Worm (Caenorhabditis elegans) whole organism, L2 larva: ENCODE measurements around the gene F19B2.7.
A peak's percentile ranks its signal among the peaks of the same experiment; 100 is the strongest.

ENCODE experiments used
- F13H6.1 ChIP-seq: sonication (generic microtip); optimal IDR thresholded peaks from 2 replicates; lab custom pipeline; 2016; ENCODE audit warnings: missing genetic modification characterization, missing compliant biosample characterization
- R02D3.7 ChIP-seq: fragments of 150-350 bp; optimal IDR thresholded peaks from 2 replicates; lab custom pipeline; 2014; ENCODE audit warnings: missing biosample characterization, missing genetic modification characterization
- Y55F3AM.14 ChIP-seq: fragments of 200-800 bp; sonication (Bioruptor generic); optimal IDR thresholded peaks from 2 replicates; lab custom pipeline; 2018; ENCODE audit warnings: mild to moderate bottlenecking, missing genetic modification characterization, missing compliant biosample characterization
- ZK546.5 ChIP-seq: sonication (generic microtip); optimal IDR thresholded peaks from 2 replicates; lab custom pipeline; 2017; ENCODE audit warnings: missing biosample characterization, missing genetic modification characterization
- alr-1 ChIP-seq: fragments of 150-350 bp; optimal IDR thresholded peaks from 2 replicates; lab custom pipeline; 2014; ENCODE audit warnings: missing biosample characterization, missing genetic modification characterization
- aly-2 ChIP-seq: fragments of 150-350 bp; optimal IDR thresholded peaks from 2 replicates; lab custom pipeline; 2014; ENCODE audit warnings: missing biosample characterization, missing genetic modification characterization
- ama-1 ChIP-seq: fragments of 150-350 bp; optimal IDR thresholded peaks from 2 replicates; lab custom pipeline; 2018; ENCODE audit warnings: inconsistent platforms
- blmp-1 ChIP-seq: sonication (generic microtip); optimal IDR thresholded peaks from 2 replicates; lab custom pipeline; 2017; ENCODE audit warnings: missing genetic modification characterization, mild to moderate bottlenecking, missing compliant biosample characterization, antibody characterized with exemption, moderate library complexity; ENCODE audit not compliant: insufficient read depth
- ceh-16 ChIP-seq: fragments of 150-350 bp; optimal IDR thresholded peaks from 2 replicates; lab custom pipeline; 2014; ENCODE audit warnings: missing biosample characterization, missing genetic modification characterization
- ceh-82 ChIP-seq: fragments of 150-350 bp; optimal IDR thresholded peaks from 2 replicates; lab custom pipeline; 2014; ENCODE audit warnings: missing biosample characterization, missing genetic modification characterization
- dmd-4 ChIP-seq: sonication (generic microtip); optimal IDR thresholded peaks from 2 replicates; lab custom pipeline; 2017; ENCODE audit warnings: missing biosample characterization, missing genetic modification characterization
- egl-27 ChIP-seq: sonication (generic microtip); optimal IDR thresholded peaks from 3 replicates; lab custom pipeline; 2017; ENCODE audit warnings: missing biosample characterization, missing genetic modification reagents, missing genetic modification characterization
- elt-3 ChIP-seq: sonication (generic microtip); optimal IDR thresholded peaks from 2 replicates; lab custom pipeline; 2017; ENCODE audit warnings: missing biosample characterization, missing genetic modification characterization
- fos-1 ChIP-seq: fragments of 150-350 bp; optimal IDR thresholded peaks from 2 replicates; lab custom pipeline; 2014; ENCODE audit warnings: missing biosample characterization, missing genetic modification characterization
- gmeb-1 ChIP-seq: fragments of 150-350 bp; optimal IDR thresholded peaks from 2 replicates; lab custom pipeline; 2014; ENCODE audit warnings: missing biosample characterization, missing genetic modification characterization
- lin-11 ChIP-seq: fragments of 150-350 bp; sonication (generic microtip); optimal IDR thresholded peaks from 2 replicates; lab custom pipeline; 2014; ENCODE audit warnings: missing biosample characterization, missing genetic modification characterization, inconsistent platforms, mixed read lengths
- lin-13 ChIP-seq: fragments of 150-350 bp; optimal IDR thresholded peaks from 2 replicates; lab custom pipeline; 2014; ENCODE audit warnings: missing biosample characterization, missing genetic modification reagents, missing genetic modification characterization
- lin-39 ChIP-seq: fragments of 150-350 bp; optimal IDR thresholded peaks from 2 replicates; lab custom pipeline; 2014; ENCODE audit warnings: missing biosample characterization, missing genetic modification reagents, missing genetic modification characterization
- mab-5 ChIP-seq: fragments of 150-350 bp; optimal IDR thresholded peaks from 2 replicates; lab custom pipeline; 2014; ENCODE audit warnings: missing biosample characterization, missing genetic modification characterization
- mbf-1 ChIP-seq: sonication (generic microtip); optimal IDR thresholded peaks from 2 replicates; lab custom pipeline; 2017; ENCODE audit warnings: missing biosample characterization, missing genetic modification characterization
- mdl-1 ChIP-seq, 2 experiments: fragments of 150-350 bp in 1 of 2; sonication (generic microtip) in 1 of 2; optimal IDR thresholded peaks; 2 replicates each; lab custom pipeline; 2017; ENCODE audit warnings: missing biosample characterization in 2 of 2, missing genetic modification characterization in 2 of 2
- nhr-10 ChIP-seq: sonication (generic microtip); optimal IDR thresholded peaks from 2 replicates; lab custom pipeline; 2017; ENCODE audit warnings: missing biosample characterization, missing genetic modification characterization
- nhr-12 ChIP-seq: fragments of 150-350 bp; optimal IDR thresholded peaks from 2 replicates; lab custom pipeline; 2014; ENCODE audit warnings: missing biosample characterization, missing genetic modification characterization
- nhr-21 ChIP-seq: fragments of 150-350 bp; optimal IDR thresholded peaks from 2 replicates; lab custom pipeline; 2014; ENCODE audit warnings: missing biosample characterization, missing genetic modification characterization
- nhr-237 ChIP-seq: fragments of 150-350 bp; optimal IDR thresholded peaks from 2 replicates; lab custom pipeline; 2014; ENCODE audit warnings: missing biosample characterization, missing genetic modification characterization
- nhr-25 ChIP-seq: fragments of 150-350 bp; sonication (generic microtip); optimal IDR thresholded peaks from 3 replicates; lab custom pipeline; 2014; ENCODE audit warnings: missing biosample characterization, missing genetic modification characterization
- nhr-77 ChIP-seq: fragments of 150-350 bp; optimal IDR thresholded peaks from 2 replicates; lab custom pipeline; 2014; ENCODE audit warnings: missing biosample characterization, missing genetic modification characterization
- peb-1 ChIP-seq: fragments of 150-350 bp; optimal IDR thresholded peaks from 2 replicates; lab custom pipeline; 2014; ENCODE audit warnings: missing biosample characterization, missing genetic modification characterization
- sem-4 ChIP-seq: fragments of 150-350 bp; optimal IDR thresholded peaks from 2 replicates; lab custom pipeline; 2014; ENCODE audit warnings: missing biosample characterization, missing genetic modification reagents, missing genetic modification characterization
- skn-1 ChIP-seq: sonication (generic microtip); optimal IDR thresholded peaks from 2 replicates; lab custom pipeline; 2017; ENCODE audit warnings: missing biosample characterization, missing genetic modification characterization
- sma-9 ChIP-seq, 2 experiments: fragments of 150-350 bp in 1 of 2; sonication (generic microtip) in 1 of 2; optimal IDR thresholded peaks; 2 replicates each; lab custom pipeline; 2014 to 2016; ENCODE audit warnings: missing genetic modification characterization in 2 of 2, mild to moderate bottlenecking in 1 of 2, missing biosample characterization in 1 of 2, missing compliant biosample characterization in 1 of 2, missing genetic modification reagents in 1 of 2, moderate library complexity in 1 of 2
- unc-39 ChIP-seq: fragments of 150-350 bp; optimal IDR thresholded peaks from 2 replicates; lab custom pipeline; 2014; ENCODE audit warnings: missing biosample characterization, missing genetic modification characterization
- ztf-1 ChIP-seq: fragments of 200-800 bp; sonication (Bioruptor generic); conservative IDR thresholded peaks from 2 replicates; pipeline ENCODE4 v1.3.6; 2022; ENCODE audit warnings: missing genetic modification characterization, missing compliant biosample characterization
- ztf-11 ChIP-seq: sonication (generic microtip); optimal IDR thresholded peaks from 2 replicates; lab custom pipeline; 2017; ENCODE audit warnings: missing biosample characterization, missing genetic modification characterization
- ztf-4 ChIP-seq: fragments of 150-350 bp; optimal IDR thresholded peaks from 2 replicates; lab custom pipeline; 2014; ENCODE audit warnings: missing biosample characterization, missing genetic modification characterization

Gene F19B2.7

ce11 chrV:20138407-20139044 lies 13.0 kb upstream of the F19B2.7 start, which contains the start of gene Y113G7A.14:
Y113G7A.14 (minus strand) TSS chrV:20138457.
- TF ChIP-seq dmd-4 (tag; lab: Kevin White, UChicago): no peak
- no peak for TF ChIP-seq egl-27 (tag; lab: Kevin White, UChicago)
- no peak for TF ChIP-seq blmp-1 (tag; lab: Kevin White, UChicago)
- TF ChIP-seq alr-1: no peak
- TF ChIP-seq ZK546.5 (tag; lab: Kevin White, UChicago): no peak
- TF ChIP-seq fos-1: no peak
- TF ChIP-seq sem-4 (tag; lab: Kevin White, UChicago): no peak
- no peak for TF ChIP-seq ztf-4 (tag; lab: Kevin White, UChicago)
- no peak for TF ChIP-seq ama-1 (lab: Kevin White, UChicago)
- no peak for TF ChIP-seq aly-2 (tag; lab: Kevin White, UChicago)
- no peak for TF ChIP-seq unc-39 (tag; lab: Kevin White, UChicago)
- TF ChIP-seq ztf-11 (tag; lab: Kevin White, UChicago): no peak
- TF ChIP-seq nhr-12 (tag; lab: Kevin White, UChicago): no peak
- TF ChIP-seq Y55F3AM.14: no peak
- no peak for TF ChIP-seq ztf-1 (GFP tag; lab: Robert Waterston, UW)
- TF ChIP-seq sma-9 (GFP tag; optimal IDR thresholded peaks at IDR 0.05; lab: Kevin White, UChicago): no peak
- TF ChIP-seq sma-9 (tag; optimal IDR thresholded peaks at IDR 0.05; lab: Kevin White, UChicago): no peak

DNA sequence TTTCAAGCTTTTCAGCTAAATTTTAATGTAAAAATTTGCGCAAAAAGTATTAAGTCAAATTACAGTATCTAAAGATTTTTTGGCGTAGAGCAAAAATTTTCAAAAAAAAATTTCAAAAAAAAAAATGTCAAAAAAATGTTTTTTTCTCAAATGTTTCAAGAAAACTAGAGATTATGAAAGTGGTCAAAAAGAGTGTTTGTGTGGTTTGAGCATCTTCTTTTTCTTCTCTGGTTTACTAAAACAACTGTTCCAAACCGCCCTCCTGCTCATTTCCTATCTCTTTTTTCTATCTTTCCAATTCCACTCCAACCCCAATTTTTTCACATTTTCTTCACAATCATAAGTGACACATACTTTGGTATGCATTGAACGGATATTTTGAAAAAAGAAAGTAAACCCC lies 9.2 kb upstream of the F19B2.7 start, which contains the start of gene Y113G7A.12:
TSS of gene Y113G7A.12 (plus strand) at position 301 of the 400 bp plus-strand sequence.
- TF ChIP-seq mdl-1 (tag; optimal IDR thresholded peaks at IDR 0.05; lab: Kevin White, UChicago) (no peak), mab-5 (tag; lab: Kevin White, UChicago) (no peak), lin-11 (tag; lab: Kevin White, UChicago) (no peak), nhr-21 (tag; lab: Kevin White, UChicago) (no peak), nhr-12 (tag; lab: Kevin White, UChicago) (no peak), egl-27 (tag; lab: Kevin White, UChicago) (no peak)

DNA sequence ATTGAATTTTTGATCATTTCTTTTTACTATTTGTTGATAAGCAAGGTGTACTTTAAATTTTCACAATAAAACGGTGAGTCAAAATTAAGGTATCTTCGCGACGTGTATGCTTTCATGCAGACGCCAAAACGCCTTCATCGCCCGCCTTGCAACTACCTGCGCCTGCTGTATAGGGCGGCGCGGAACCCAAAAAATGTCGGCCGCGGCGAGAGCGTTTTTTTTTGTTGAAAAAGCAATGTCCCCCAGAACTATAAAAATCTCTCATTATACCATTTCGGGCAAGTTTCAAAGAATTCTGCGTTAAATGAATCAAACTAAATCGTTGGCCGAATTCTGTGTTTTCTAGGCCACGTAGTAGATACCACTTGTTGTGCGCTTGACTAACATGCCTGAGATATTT lies 7.8 kb upstream of the F19B2.7 start:
- TF ChIP-seq mbf-1 (no peak), nhr-12 (tag; lab: Kevin White, UChicago) (no peak), nhr-21 (tag; lab: Kevin White, UChicago) (no peak), F13H6.1 (tag; lab: Kevin White, UChicago) (no peak), ztf-11 (tag; lab: Kevin White, UChicago) (no peak), ama-1 (lab: Kevin White, UChicago) (no peak), mdl-1 (tag; optimal IDR thresholded peaks at IDR 0.05; lab: Kevin White, UChicago) (no peak), nhr-77 (tag; lab: Kevin White, UChicago) (no peak), lin-11 (tag; lab: Kevin White, UChicago) (no peak), elt-3 (tag; lab: Kevin White, UChicago) (no peak), mab-5 (tag; lab: Kevin White, UChicago) (no peak), aly-2 (tag; lab: Kevin White, UChicago) (no peak), peb-1 (tag; lab: Kevin White, UChicago) (no peak), ceh-16 (no peak), sem-4 (tag; lab: Kevin White, UChicago) (no peak), unc-39 (tag; lab: Kevin White, UChicago) (no peak), skn-1 (tag; lab: Kevin White, UChicago) (no peak), dmd-4 (tag; lab: Kevin White, UChicago) (no peak), R02D3.7 (no peak)

DNA sequence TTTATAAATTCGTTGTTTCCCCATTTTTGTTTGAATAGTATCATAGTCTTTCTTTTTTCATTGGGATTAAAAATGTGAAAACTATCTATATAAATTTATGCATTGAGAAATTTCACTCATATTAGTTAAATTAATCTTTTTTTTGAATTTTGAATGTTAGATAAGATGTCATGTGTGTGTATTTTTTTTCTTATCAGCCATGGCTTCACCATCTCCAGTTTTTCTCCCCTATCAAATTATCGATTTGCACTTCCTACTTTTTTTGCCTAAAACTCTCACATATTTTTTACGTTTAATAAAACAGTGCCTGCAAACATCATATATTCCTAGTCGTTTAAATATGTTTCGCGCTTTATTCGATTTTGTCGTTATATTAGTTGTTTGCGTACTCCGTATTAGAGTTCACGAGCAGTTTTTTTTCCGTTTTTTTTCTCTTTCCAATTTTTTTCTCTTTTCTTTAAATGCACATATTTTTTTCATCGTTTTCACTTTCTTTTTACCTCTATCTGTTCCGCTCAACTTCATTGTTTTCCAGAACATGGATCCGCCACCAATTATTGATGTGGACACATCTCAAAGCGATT lies 3.8 kb upstream of the F19B2.7 start, which contains the start of gene Y113G7A.13:
TSS of gene Y113G7A.13 (plus strand) at position 534 of the 584 bp plus-strand sequence.
- TF ChIP-seq gmeb-1 (tag; lab: Kevin White, UChicago) (peak; percentile 35), ceh-82 (tag; lab: Kevin White, UChicago) (no peak), mbf-1 (no peak), fos-1 (peak; percentile 75)

DNA sequence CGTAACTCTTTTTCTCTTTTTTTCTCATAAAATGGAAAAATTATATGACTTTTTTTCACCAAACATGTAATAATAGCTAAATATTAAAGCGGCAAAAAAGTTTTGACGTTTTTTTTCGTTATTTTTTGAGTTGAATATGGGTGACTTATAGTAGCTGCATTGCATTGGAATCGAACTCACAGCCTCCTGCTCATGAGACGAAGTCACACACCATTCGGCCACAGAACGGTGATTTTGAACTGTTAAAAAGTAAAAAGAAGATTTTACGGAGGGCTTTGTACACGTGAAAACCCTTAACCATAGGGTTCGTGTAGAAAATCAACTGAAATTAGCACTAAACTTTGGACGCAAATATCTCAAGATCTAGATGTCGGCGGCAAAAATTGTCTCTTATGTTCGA lies 323 bp downstream of the F19B2.7 start:
- TF ChIP-seq lin-13: no peak
- TF ChIP-seq ztf-1 (GFP tag; lab: Robert Waterston, UW): no peak
- no peak for TF ChIP-seq dmd-4 (tag; lab: Kevin White, UChicago)
- no peak for TF ChIP-seq nhr-10 (tag; lab: Kevin White, UChicago)
- no peak for TF ChIP-seq ceh-16
- no peak for TF ChIP-seq lin-11 (tag; lab: Kevin White, UChicago)
- TF ChIP-seq nhr-25: no peak
- no peak for TF ChIP-seq R02D3.7
- no peak for TF ChIP-seq lin-39 (tag; lab: Kevin White, UChicago)
- no peak for TF ChIP-seq nhr-237
- no peak for TF ChIP-seq elt-3 (tag; lab: Kevin White, UChicago)
- TF ChIP-seq ztf-11 (tag; lab: Kevin White, UChicago): no peak
- TF ChIP-seq gmeb-1 (tag; lab: Kevin White, UChicago): no peak
- TF ChIP-seq, all 48 proteins: peak for 0
